Fruit fly (Drosophila melanogaster) whole organism, embryonic: ENCODE measurements around the gene CG6345.
A peak's percentile ranks its signal among the peaks of the same experiment; 100 is the strongest.

Source experiments
- Atf3 ChIP-seq: fragments of 200-800 bp; sonication (Bioruptor generic); optimal IDR thresholded peaks from 3 replicates; lab custom pipeline; 2016; ENCODE audit warnings: missing biosample characterization, missing genetic modification characterization
- CG10431 ChIP-seq: fragments of 200-800 bp; sonication (Bioruptor generic); optimal IDR thresholded peaks from 3 replicates; lab custom pipeline; 2018; ENCODE audit warnings: missing biosample characterization, mild to moderate bottlenecking, missing genetic modification characterization
- CG34376 ChIP-seq: fragments of 200-800 bp; sonication (Bioruptor generic); optimal IDR thresholded peaks from 2 replicates; lab custom pipeline; 2018; ENCODE audit warnings: missing biosample characterization, mild to moderate bottlenecking, missing genetic modification characterization
- CoRest ChIP-seq: fragments of 200-800 bp; sonication (Bioruptor generic); optimal IDR thresholded peaks from 3 replicates; lab custom pipeline; 2018; ENCODE audit warnings: missing biosample characterization, mild to moderate bottlenecking, missing genetic modification characterization, moderate library complexity
- Neu2 ChIP-seq: fragments of 200-800 bp; sonication (Bioruptor generic); optimal IDR thresholded peaks from 3 replicates; lab custom pipeline; 2016; ENCODE audit warnings: missing biosample characterization, missing genetic modification characterization, borderline replicate concordance
- Vsx1 ChIP-seq: fragments of 200-800 bp; sonication (Bioruptor generic); optimal IDR thresholded peaks from 2 replicates; lab custom pipeline; 2017; ENCODE audit warnings: missing biosample characterization, mild to moderate bottlenecking, missing genetic modification characterization, missing genetic modification reagents
- chm ChIP-seq: fragments of 200-800 bp; sonication (Bioruptor generic); IDR thresholded peaks from 2 replicates; pipeline ENCODE4 v1.3.6; 2022; ENCODE audit warnings: missing biosample characterization, missing genetic modification characterization
- dati ChIP-seq: fragments of 200-800 bp; sonication (Bioruptor generic); IDR thresholded peaks from 2 replicates; pipeline ENCODE4 v1.3.6; 2022; ENCODE audit warnings: missing biosample characterization, missing genetic modification characterization
- ham ChIP-seq: fragments of 200-800 bp; sonication (Bioruptor generic); IDR thresholded peaks from 2 replicates; pipeline ENCODE4 v1.3.6; 2022; ENCODE audit warnings: missing biosample characterization, missing genetic modification characterization
- inv ChIP-seq: fragments of 200-800 bp; sonication (Bioruptor generic); IDR thresholded peaks from 2 replicates; pipeline ENCODE4 v1.3.6; 2022; ENCODE audit warnings: missing biosample characterization, missing genetic modification characterization; ENCODE audit not compliant: partially characterized antibody

DNA sequence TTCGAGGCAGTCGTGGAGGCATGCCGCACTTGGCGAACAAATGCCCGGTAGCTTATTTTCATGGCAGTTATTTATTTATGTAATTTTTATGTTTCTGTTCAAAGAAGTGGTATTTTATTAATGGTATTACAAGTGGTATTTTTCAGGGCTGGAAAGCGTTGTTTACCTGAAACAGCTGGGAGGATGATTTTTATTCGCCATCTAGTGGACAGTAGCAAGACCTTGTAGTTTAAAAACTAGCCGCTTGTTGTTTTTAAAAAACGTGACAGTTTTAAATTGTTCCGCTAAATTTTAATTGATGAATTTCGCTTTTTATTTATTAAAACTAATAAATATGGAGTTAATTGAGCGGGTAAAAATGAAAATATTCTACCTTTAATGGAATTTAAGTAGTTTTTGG, at the start of gene CG6345:
- TF ChIP-seq ham (no peak), Vsx1 (peak; percentile 86), CoRest (tag; lab: Kevin White, UChicago) (peak; percentile 76), chm (GFP tag; lab: Robert Waterston, UW) (peak; percentile 89), CG34376 (GFP tag; lab: Kevin White, UChicago) (peak; percentile 86), Neu2 (GFP tag; lab: Kevin White, UChicago) (peak; percentile 10), inv (no peak), Atf3 (GFP tag; lab: Kevin White, UChicago) (peak; percentile 75), CG10431 (GFP tag; lab: Kevin White, UChicago) (peak; percentile 89), dati (GFP tag; lab: Robert Waterston, UW) (no peak)
